Worm (Caenorhabditis elegans): ENCODE measurements around the gene M04B2.6.

- no peak for TF ChIP-seq ama-1 (optimal IDR thresholded peaks at IDR 0.05)
- no peak for TF ChIP-seq aly-1 (tag; optimal IDR thresholded peaks at IDR 0.05)
- TF ChIP-seq pes-1 (GFP tag; IDR thresholded peaks at IDR 0.05): no peak
- no peak for TF ChIP-seq ceh-13 (GFP tag; optimal IDR thresholded peaks at IDR 0.05)
- no peak for TF ChIP-seq flt-1 (GFP tag; IDR thresholded peaks at IDR 0.05)
- TF ChIP-seq tra-4 (tag; optimal IDR thresholded peaks at IDR 0.05): no peak
Measured at ce11 chrIV:11526189-11526588, 15.6 kb upstream of the M04B2.6 start.
